Fruit fly (Drosophila melanogaster): Measurements from ENCODE around the gene PGAP5.
A peak's percentile ranks its signal among the peaks of the same experiment; 100 is the strongest.

PGAP5 gene

dm6 chr2L:8239712-8240245, 41.1 kb downstream of the PGAP5 start, which contains the start of gene Pvr:
Gene Pvr, minus strand, starts transcription at chr2L:8239878.
- TF ChIP-seq pan (optimal IDR thresholded peaks at IDR 0.05) (no peak), Hr78 (GFP tag; optimal IDR thresholded peaks at IDR 0.05) (no peak), Sp1 (GFP tag; optimal IDR thresholded peaks at IDR 0.05) (no peak), h (GFP tag; optimal IDR thresholded peaks at IDR 0.05) (peak; percentile 18), sage (GFP tag; optimal IDR thresholded peaks at IDR 0.05) (peak; percentile 42), CrebA (GFP tag; optimal IDR thresholded peaks at IDR 0.05; ENCODE audit: borderline replicate concordance) (peak; percentile 15), ey (GFP tag; optimal IDR thresholded peaks at IDR 0.05) (no peak), Abd-B (GFP tag; optimal IDR thresholded peaks at IDR 0.05) (no peak), brk (GFP tag; optimal IDR thresholded peaks at IDR 0.05) (peak; percentile 68), Vsx2 (GFP tag; optimal IDR thresholded peaks at IDR 0.05; ENCODE audit: partially characterized antibody) (no peak), br (GFP tag; optimal IDR thresholded peaks at IDR 0.05) (no peak), fru (GFP tag; optimal IDR thresholded peaks at IDR 0.05) (no peak), OdsH (GFP tag; optimal IDR thresholded peaks at IDR 0.05) (no peak), Hr83 (GFP tag; optimal IDR thresholded peaks at IDR 0.05; ENCODE audit: poor library complexity, severe bottlenecking) (peak; percentile 46), tai (GFP tag; optimal IDR thresholded peaks at IDR 0.05) (peak; percentile 19), N (GFP tag; optimal IDR thresholded peaks at IDR 0.05) (no peak), Myc (optimal IDR thresholded peaks at IDR 0.05) (peak; percentile 88), jim (GFP tag; optimal IDR thresholded peaks at IDR 0.05) (peak; percentile 30), GATAd (GFP tag; optimal IDR thresholded peaks at IDR 0.05) (no peak)

dm6 chr2L:8241700-8242099, 43.0 kb downstream of the PGAP5 start, which contains the start of gene Spn28F:
Gene Spn28F, minus strand, starts transcription at chr2L:8241800.
- TF ChIP-seq Hnf4 (GFP tag; optimal IDR thresholded peaks at IDR 0.05) (no peak), sv (GFP tag; optimal IDR thresholded peaks at IDR 0.05) (no peak), jim (GFP tag; optimal IDR thresholded peaks at IDR 0.05) (no peak), brk (GFP tag; optimal IDR thresholded peaks at IDR 0.05) (no peak)

dm6 chr2L:8242186-8242585, 43.5 kb downstream of the PGAP5 start, which contains the start of gene CG14277:
Gene CG14277, plus strand, starts transcription at chr2L:8242486.
- TF ChIP-seq usp (GFP tag; optimal IDR thresholded peaks at IDR 0.05) (no peak), HLH106 (tag; optimal IDR thresholded peaks at IDR 0.05) (no peak), h (GFP tag; optimal IDR thresholded peaks at IDR 0.05) (no peak), Abd-B (GFP tag; optimal IDR thresholded peaks at IDR 0.05) (no peak), foxo (GFP tag; optimal IDR thresholded peaks at IDR 0.05) (no peak), CG32264 (GFP tag; optimal IDR thresholded peaks at IDR 0.05) (no peak), N (GFP tag; optimal IDR thresholded peaks at IDR 0.05) (no peak), br (GFP tag; optimal IDR thresholded peaks at IDR 0.05) (no peak), psq (GFP tag; optimal IDR thresholded peaks at IDR 0.05) (no peak), OdsH (GFP tag; optimal IDR thresholded peaks at IDR 0.05) (no peak), CrebA (GFP tag; optimal IDR thresholded peaks at IDR 0.05; ENCODE audit: borderline replicate concordance) (no peak), Hnf4 (GFP tag; optimal IDR thresholded peaks at IDR 0.05) (no peak), Vsx2 (GFP tag; optimal IDR thresholded peaks at IDR 0.05; ENCODE audit: partially characterized antibody) (no peak), rgr (GFP tag; optimal IDR thresholded peaks at IDR 0.05) (no peak)

- TF ChIP-seq jim (GFP tag; optimal IDR thresholded peaks at IDR 0.05): no peak
- no peak for TF ChIP-seq Hr78 (GFP tag; optimal IDR thresholded peaks at IDR 0.05)
- TF ChIP-seq sage (GFP tag; optimal IDR thresholded peaks at IDR 0.05): no peak
- TF ChIP-seq Mio (GFP tag; optimal IDR thresholded peaks at IDR 0.05): no peak
- TF ChIP-seq Vsx2 (GFP tag; optimal IDR thresholded peaks at IDR 0.05; ENCODE audit: partially characterized antibody): no peak
- TF ChIP-seq Hnf4 (GFP tag; optimal IDR thresholded peaks at IDR 0.05): no peak
- no peak for TF ChIP-seq Dif (GFP tag; optimal IDR thresholded peaks at IDR 0.05; ENCODE audit: partially characterized antibody)
- no peak for TF ChIP-seq fru (GFP tag; optimal IDR thresholded peaks at IDR 0.05)
- TF ChIP-seq Rel (GFP tag; optimal IDR thresholded peaks at IDR 0.05): no peak
- no peak for TF ChIP-seq Rel (tag; optimal IDR thresholded peaks at IDR 0.05)
- TF ChIP-seq Hr83 (GFP tag; optimal IDR thresholded peaks at IDR 0.05; ENCODE audit: poor library complexity, severe bottlenecking): no peak
- no peak for TF ChIP-seq br (GFP tag; optimal IDR thresholded peaks at IDR 0.05)
- no peak for TF ChIP-seq Abd-B (GFP tag; optimal IDR thresholded peaks at IDR 0.05)
- TF ChIP-seq CG9705 (GFP tag; optimal IDR thresholded peaks at IDR 0.05): no peak
- no peak for TF ChIP-seq psq (GFP tag; optimal IDR thresholded peaks at IDR 0.05)
- no peak for TF ChIP-seq pan (optimal IDR thresholded peaks at IDR 0.05)
Observed at dm6 chr2L:8243903-8244302, 45.2 kb downstream of the PGAP5 start, which contains the start of gene CG43057. Gene CG43057, minus strand, starts transcription at chr2L:8244003.
